Worm (Caenorhabditis elegans) whole organism, L1 larva: ENCODE data around the gene pycr-1.

Experiments
- Y116A8C.19 ChIP-seq: sonication (generic microtip); optimal IDR thresholded peaks from 2 replicates; lab custom pipeline; 2016; ENCODE audit warnings: missing compliant biosample characterization, missing genetic modification characterization, borderline replicate concordance
- alr-1 ChIP-seq: fragments of 200-800 bp; sonication (Bioruptor generic); optimal IDR thresholded peaks from 2 replicates; lab custom pipeline; 2018; ENCODE audit warnings: borderline replicate concordance, mild to moderate bottlenecking, missing genetic modification characterization, missing compliant biosample characterization
- fkh-10 ChIP-seq: sonication (generic microtip); optimal IDR thresholded peaks from 2 replicates; lab custom pipeline; 2017; ENCODE audit warnings: missing biosample characterization, missing genetic modification reagents, missing genetic modification characterization
- lin-15B ChIP-seq: fragments of 150-350 bp; sonication (generic microtip); optimal IDR thresholded peaks from 3 replicates; lab custom pipeline; 2014; ENCODE audit warnings: missing biosample characterization, missing genetic modification characterization
- lin-39 ChIP-seq: fragments of 150-350 bp; optimal IDR thresholded peaks from 2 replicates; lab custom pipeline; 2014; ENCODE audit warnings: missing biosample characterization, missing genetic modification reagents, missing genetic modification characterization
- lsy-2 ChIP-seq, 2 experiments: fragments of 150-350 bp; optimal IDR thresholded peaks; 2 replicates each; lab custom pipeline; 2014; ENCODE audit warnings: missing biosample characterization in 2 of 2, missing genetic modification characterization in 2 of 2
- mdl-1 ChIP-seq, 2 experiments: fragments of 150-350 bp; optimal IDR thresholded peaks; 2 replicates each; lab custom pipeline; 2014 to 2017; ENCODE audit warnings: missing biosample characterization in 2 of 2, missing genetic modification characterization in 2 of 2, inconsistent platforms in 1 of 2
- nhr-12 ChIP-seq: sonication (generic microtip); optimal IDR thresholded peaks from 2 replicates; lab custom pipeline; 2017; ENCODE audit warnings: missing biosample characterization, missing genetic modification characterization
- nhr-77 ChIP-seq: fragments of 150-350 bp; optimal IDR thresholded peaks from 2 replicates; lab custom pipeline; 2014; ENCODE audit warnings: missing biosample characterization, missing genetic modification characterization
- pqm-1 ChIP-seq: sonication (generic microtip); optimal IDR thresholded peaks from 3 replicates; lab custom pipeline; 2017; ENCODE audit warnings: missing biosample characterization, missing genetic modification characterization
- rnt-1 ChIP-seq: sonication (generic microtip); optimal IDR thresholded peaks from 2 replicates; lab custom pipeline; 2016; ENCODE audit warnings: mild to moderate bottlenecking, missing genetic modification characterization, moderate library complexity, missing compliant biosample characterization
- skn-1 ChIP-seq: fragments of 150-350 bp; optimal IDR thresholded peaks from 2 replicates; lab custom pipeline; 2014; ENCODE audit warnings: missing biosample characterization, missing genetic modification characterization
- snu-23 ChIP-seq: sonication (generic microtip); optimal IDR thresholded peaks from 2 replicates; lab custom pipeline; 2016; ENCODE audit warnings: missing genetic modification characterization, missing compliant biosample characterization

DNA sequence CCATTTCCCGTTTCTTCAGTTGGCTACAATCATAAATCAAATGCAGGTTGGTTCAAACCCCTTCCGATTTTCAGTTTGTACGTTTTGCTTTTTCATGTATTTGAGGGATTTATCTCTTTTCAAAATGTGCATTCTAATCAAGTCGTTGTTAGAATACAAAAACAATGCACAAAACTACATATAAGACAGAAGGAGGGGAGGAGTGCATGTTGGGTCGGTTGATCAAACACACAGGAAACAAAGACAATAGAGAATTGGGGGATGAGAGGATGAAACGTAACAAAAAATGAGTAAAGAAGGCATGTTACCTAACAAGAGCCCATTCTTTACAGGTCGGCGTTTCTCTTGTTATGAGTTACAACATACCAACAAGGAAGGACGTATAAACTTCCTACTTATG, 48.6 kb upstream of the pycr-1 start:
- TF ChIP-seq mdl-1 (tag; optimal IDR thresholded peaks at IDR 0.05; lab: Kevin White, UChicago), result no peak
- no peak for TF ChIP-seq nhr-77 (tag; lab: Kevin White, UChicago)
- no peak for TF ChIP-seq skn-1
- no peak for TF ChIP-seq pqm-1 (tag; lab: Kevin White, UChicago)
- no peak for TF ChIP-seq rnt-1 (tag; lab: Kevin White, UChicago)
- TF ChIP-seq Y116A8C.19 (tag; lab: Kevin White, UChicago), result no peak
- no peak for TF ChIP-seq snu-23
- no peak for TF ChIP-seq alr-1 (tag; lab: Kevin White, UChicago)
- TF ChIP-seq lin-15B (tag; lab: Kevin White, UChicago), result no peak
- TF ChIP-seq lsy-2 (tag; optimal IDR thresholded peaks at IDR 0.05; lab: Kevin White, UChicago), result no peak
- TF ChIP-seq fkh-10 (GFP tag; lab: Kevin White, UChicago), result no peak
- TF ChIP-seq lin-39 (tag; lab: Kevin White, UChicago), result no peak
- no peak for TF ChIP-seq nhr-12 (tag; lab: Kevin White, UChicago)
